Fruit fly (Drosophila melanogaster) whole organism, embryonic: Measurements from ENCODE around the gene Cipc.

Source experiments
- Asciz ChIP-seq: fragments of 200-800 bp; sonication (Bioruptor generic); optimal IDR thresholded peaks from 2 replicates; lab custom pipeline; 2017; ENCODE audit warnings: missing biosample characterization, mild to moderate bottlenecking, missing genetic modification characterization, missing genetic modification reagents
- Blimp-1 ChIP-seq: fragments of 200-800 bp; sonication (Bioruptor generic); optimal IDR thresholded peaks from 3 replicates; lab custom pipeline; 2018; ENCODE audit warnings: missing biosample characterization, missing genetic modification characterization, mild to moderate bottlenecking, moderate library complexity, missing genetic modification reagents
- CG1024 ChIP-seq: fragments of 200-800 bp; sonication (Bioruptor generic); IDR thresholded peaks from 2 replicates; pipeline ENCODE4 v1.3.6; 2022; ENCODE audit warnings: missing biosample characterization, missing genetic modification characterization
- CG10321 ChIP-seq: fragments of 200-800 bp; sonication (Bioruptor generic); IDR thresholded peaks from 2 replicates; pipeline ENCODE4 v1.3.6; 2022; ENCODE audit warnings: missing biosample characterization, missing genetic modification characterization
- CG10565 ChIP-seq: fragments of 200-800 bp; sonication (Bioruptor generic); optimal IDR thresholded peaks from 3 replicates; lab custom pipeline; 2016; ENCODE audit warnings: missing biosample characterization, mild to moderate bottlenecking, missing genetic modification characterization
- CG10654 ChIP-seq: fragments of 200-800 bp; sonication (Bioruptor generic); optimal IDR thresholded peaks from 2 replicates; lab custom pipeline; 2016; ENCODE audit warnings: missing biosample characterization, missing genetic modification characterization
- CG11695 ChIP-seq: fragments of 200-800 bp; sonication (Bioruptor generic); IDR thresholded peaks from 3 replicates; pipeline ENCODE4 v1.3.6; 2022; ENCODE audit warnings: missing biosample characterization, missing genetic modification characterization
- CG12299 ChIP-seq: fragments of 200-800 bp; sonication (Bioruptor generic); optimal IDR thresholded peaks from 2 replicates; lab custom pipeline; 2018; ENCODE audit warnings: missing biosample characterization, mild to moderate bottlenecking, missing genetic modification characterization
- CG13624 ChIP-seq: fragments of 200-800 bp; sonication (Bioruptor generic); optimal IDR thresholded peaks from 2 replicates; lab custom pipeline; 2016; ENCODE audit warnings: missing biosample characterization, missing genetic modification characterization
- CG1529 ChIP-seq: fragments of 200-800 bp; sonication (Bioruptor generic); optimal IDR thresholded peaks from 3 replicates; lab custom pipeline; 2018; ENCODE audit warnings: missing biosample characterization, missing genetic modification characterization
- CG15514 ChIP-seq: fragments of 200-800 bp; sonication (Bioruptor generic); optimal IDR thresholded peaks from 3 replicates; lab custom pipeline; 2017; ENCODE audit warnings: missing biosample characterization, missing genetic modification characterization, mild to moderate bottlenecking, moderate library complexity, missing genetic modification reagents
- CG16863 ChIP-seq: fragments of 200-800 bp; sonication (Bioruptor generic); optimal IDR thresholded peaks from 3 replicates; lab custom pipeline; 2016; ENCODE audit warnings: missing biosample characterization, missing genetic modification characterization
- CG18011 ChIP-seq: fragments of 200-800 bp; sonication (Bioruptor generic); optimal IDR thresholded peaks from 2 replicates; lab custom pipeline; 2017; ENCODE audit warnings: missing biosample characterization, missing genetic modification characterization, mild to moderate bottlenecking, moderate library complexity, missing genotype
- CG18599 ChIP-seq: fragments of 200-800 bp; sonication (Bioruptor generic); optimal IDR thresholded peaks from 3 replicates; lab custom pipeline; 2017; ENCODE audit warnings: missing biosample characterization, missing genetic modification characterization, mild to moderate bottlenecking, moderate library complexity, missing genetic modification reagents
- CG2712 ChIP-seq: fragments of 200-800 bp; optimal IDR thresholded peaks from 3 replicates; lab custom pipeline; 2019; ENCODE audit warnings: missing biosample characterization, mild to moderate bottlenecking, missing genetic modification characterization, moderate library complexity
- CG3995 ChIP-seq: fragments of 200-800 bp; sonication (Bioruptor generic); optimal IDR thresholded peaks from 3 replicates; lab custom pipeline; 2016; ENCODE audit warnings: missing biosample characterization, missing genetic modification characterization
- CG4282 ChIP-seq: fragments of 200-800 bp; sonication (Bioruptor generic); optimal IDR thresholded peaks from 2 replicates; lab custom pipeline; 2016; ENCODE audit warnings: missing biosample characterization, missing genetic modification characterization
- CG5245 ChIP-seq: fragments of 200-800 bp; sonication (Bioruptor generic); optimal IDR thresholded peaks from 3 replicates; lab custom pipeline; 2016; ENCODE audit warnings: missing biosample characterization, missing genetic modification characterization
- CG6254 ChIP-seq: fragments of 200-800 bp; sonication (Bioruptor generic); optimal IDR thresholded peaks from 3 replicates; lab custom pipeline; 2017; ENCODE audit warnings: mild to moderate bottlenecking, missing biosample characterization, missing genetic modification reagents, missing genetic modification characterization
- CG6854 ChIP-seq: fragments of 200-800 bp; sonication (Bioruptor generic); optimal IDR thresholded peaks from 3 replicates; lab custom pipeline; 2017; ENCODE audit warnings: missing biosample characterization, mild to moderate bottlenecking, missing genetic modification characterization
- CG7786 ChIP-seq: fragments of 200-800 bp; sonication (Bioruptor generic); optimal IDR thresholded peaks from 2 replicates; lab custom pipeline; 2016; ENCODE audit warnings: missing biosample characterization, missing genetic modification characterization
- CG7987 ChIP-seq: fragments of 200-800 bp; sonication (Bioruptor generic); optimal IDR thresholded peaks from 2 replicates; lab custom pipeline; 2018; ENCODE audit warnings: missing biosample characterization, mild to moderate bottlenecking, missing genetic modification characterization, moderate library complexity
- CG8924 ChIP-seq: fragments of 200-800 bp; optimal IDR thresholded peaks from 3 replicates; lab custom pipeline; 2019; ENCODE audit warnings: missing biosample characterization, mild to moderate bottlenecking, missing genetic modification characterization, moderate library complexity
- Doc3 ChIP-seq: fragments of 200-800 bp; sonication (Bioruptor generic); IDR thresholded peaks from 3 replicates; pipeline ENCODE4 v1.3.6; 2022; ENCODE audit warnings: missing biosample characterization, missing genetic modification characterization; ENCODE audit not compliant: partially characterized antibody
- Fer1 ChIP-seq: fragments of 200-800 bp; sonication (Bioruptor generic); optimal IDR thresholded peaks from 2 replicates; lab custom pipeline; 2017; ENCODE audit warnings: missing biosample characterization, mild to moderate bottlenecking, missing genetic modification characterization
- H2.0 ChIP-seq: fragments of 200-800 bp; sonication (Bioruptor generic); IDR thresholded peaks from 2 replicates; pipeline ENCODE4 v1.3.6; 2022; ENCODE audit warnings: missing biosample characterization, missing genetic modification characterization
- HmgD ChIP-seq: fragments of 200-800 bp; sonication (Bioruptor generic); optimal IDR thresholded peaks from 3 replicates; lab custom pipeline; 2016; ENCODE audit warnings: missing biosample characterization, missing genetic modification characterization
- MESR4 ChIP-seq: fragments of 200-800 bp; sonication (Bioruptor generic); optimal IDR thresholded peaks from 2 replicates; lab custom pipeline; 2018; ENCODE audit warnings: missing biosample characterization, mild to moderate bottlenecking, missing genetic modification characterization, moderate library complexity
- NfI ChIP-seq: fragments of 200-800 bp; sonication (Bioruptor generic); optimal IDR thresholded peaks from 3 replicates; lab custom pipeline; 2018; ENCODE audit warnings: missing biosample characterization, mild to moderate bottlenecking, missing genetic modification characterization, moderate library complexity
- Rx ChIP-seq: fragments of 200-800 bp; sonication (Bioruptor generic); IDR thresholded peaks from 2 replicates; pipeline ENCODE4 v1.3.6; 2022; ENCODE audit warnings: missing biosample characterization, missing genetic modification characterization
- Spps ChIP-seq: fragments of 200-800 bp; sonication (Bioruptor generic); optimal IDR thresholded peaks from 2 replicates; lab custom pipeline; 2018; ENCODE audit warnings: missing biosample characterization, mild to moderate bottlenecking, missing genetic modification characterization
- bowl ChIP-seq: fragments of 200-800 bp; sonication (Bioruptor generic); IDR thresholded peaks from 2 replicates; pipeline ENCODE4 v1.3.6; 2022; ENCODE audit warnings: missing biosample characterization, missing genetic modification characterization
- bsh ChIP-seq, 2 experiments: fragments of 200-800 bp; sonication (Bioruptor generic); optimal IDR thresholded peaks; 2 replicates each; lab custom pipeline; 2017 to 2018; ENCODE audit warnings: mild to moderate bottlenecking in 2 of 2, missing biosample characterization in 2 of 2, missing genetic modification characterization in 2 of 2, moderate library complexity in 1 of 2
- dimm ChIP-seq: fragments of 200-800 bp; sonication (Bioruptor generic); IDR thresholded peaks from 2 replicates; pipeline ENCODE4 v1.3.6; 2022; ENCODE audit warnings: missing biosample characterization, missing genetic modification characterization
- emc ChIP-seq: fragments of 200-800 bp; sonication (Bioruptor generic); optimal IDR thresholded peaks from 2 replicates; lab custom pipeline; 2016; ENCODE audit warnings: missing biosample characterization, missing genetic modification characterization
- gem ChIP-seq: fragments of 200-800 bp; sonication (Bioruptor generic); optimal IDR thresholded peaks from 2 replicates; lab custom pipeline; 2019; ENCODE audit warnings: missing biosample characterization, mild to moderate bottlenecking, missing genetic modification characterization, moderate library complexity
- grn ChIP-seq: fragments of 200-800 bp; sonication (Bioruptor generic); optimal IDR thresholded peaks from 3 replicates; lab custom pipeline; 2017; ENCODE audit warnings: missing biosample characterization, missing genetic modification characterization
- gro ChIP-seq: fragments of 200-800 bp; sonication (Bioruptor generic); optimal IDR thresholded peaks from 2 replicates; lab custom pipeline; 2016; ENCODE audit warnings: missing biosample characterization, missing genetic modification characterization
- knrl ChIP-seq: fragments of 200-800 bp; sonication (Bioruptor generic); IDR thresholded peaks from 3 replicates; pipeline ENCODE4 v1.3.6; 2022; ENCODE audit warnings: missing biosample characterization, missing genetic modification characterization; ENCODE audit not compliant: partially characterized antibody
- mam ChIP-seq: fragments of 200-800 bp; sonication (Bioruptor generic); optimal IDR thresholded peaks from 3 replicates; lab custom pipeline; 2016; ENCODE audit warnings: missing biosample characterization, missing genetic modification characterization
- nerfin-2 ChIP-seq: fragments of 200-800 bp; sonication (Bioruptor generic); IDR thresholded peaks from 2 replicates; pipeline ENCODE4 v1.3.6; 2022; ENCODE audit warnings: missing biosample characterization, missing genetic modification characterization; ENCODE audit not compliant: partially characterized antibody
- onecut ChIP-seq: fragments of 200-800 bp; sonication (Bioruptor generic); IDR thresholded peaks from 2 replicates; pipeline ENCODE4 v1.3.6; 2022; ENCODE audit warnings: missing biosample characterization, missing genetic modification characterization
- otp ChIP-seq: fragments of 200-800 bp; sonication (Bioruptor generic); IDR thresholded peaks from 3 replicates; pipeline ENCODE4, ENCODE4 v1.3.6; 2022; ENCODE audit warnings: missing biosample characterization, missing genetic modification characterization
- run ChIP-seq: fragments of 200-800 bp; sonication (Bioruptor generic); optimal IDR thresholded peaks from 3 replicates; lab custom pipeline; 2018; ENCODE audit warnings: missing biosample characterization, mild to moderate bottlenecking, missing genetic modification characterization
- sisA ChIP-seq: fragments of 200-800 bp; sonication (Bioruptor generic); IDR thresholded peaks from 2 replicates; pipeline ENCODE4 v1.3.6; 2022; ENCODE audit warnings: missing biosample characterization, missing genetic modification characterization
- sr ChIP-seq: fragments of 200-800 bp; sonication (Bioruptor generic); IDR thresholded peaks from 3 replicates; pipeline ENCODE4 v1.3.6; 2022; ENCODE audit warnings: missing biosample characterization, missing genetic modification characterization
- stc ChIP-seq: fragments of 200-800 bp; sonication (Bioruptor generic); IDR thresholded peaks from 2 replicates; pipeline ENCODE4 v1.3.6; 2022; ENCODE audit warnings: missing biosample characterization, missing genetic modification characterization
- vnd ChIP-seq: fragments of 200-800 bp; sonication (Bioruptor generic); IDR thresholded peaks from 3 replicates; pipeline ENCODE4 v1.3.6; 2022; ENCODE audit warnings: missing biosample characterization, missing genetic modification characterization; ENCODE audit not compliant: partially characterized antibody
- wek ChIP-seq: fragments of 200-800 bp; sonication (Bioruptor generic); optimal IDR thresholded peaks from 3 replicates; lab custom pipeline; 2018; ENCODE audit warnings: missing biosample characterization, mild to moderate bottlenecking, missing genetic modification characterization, moderate library complexity

The Cipc gene

DNA sequence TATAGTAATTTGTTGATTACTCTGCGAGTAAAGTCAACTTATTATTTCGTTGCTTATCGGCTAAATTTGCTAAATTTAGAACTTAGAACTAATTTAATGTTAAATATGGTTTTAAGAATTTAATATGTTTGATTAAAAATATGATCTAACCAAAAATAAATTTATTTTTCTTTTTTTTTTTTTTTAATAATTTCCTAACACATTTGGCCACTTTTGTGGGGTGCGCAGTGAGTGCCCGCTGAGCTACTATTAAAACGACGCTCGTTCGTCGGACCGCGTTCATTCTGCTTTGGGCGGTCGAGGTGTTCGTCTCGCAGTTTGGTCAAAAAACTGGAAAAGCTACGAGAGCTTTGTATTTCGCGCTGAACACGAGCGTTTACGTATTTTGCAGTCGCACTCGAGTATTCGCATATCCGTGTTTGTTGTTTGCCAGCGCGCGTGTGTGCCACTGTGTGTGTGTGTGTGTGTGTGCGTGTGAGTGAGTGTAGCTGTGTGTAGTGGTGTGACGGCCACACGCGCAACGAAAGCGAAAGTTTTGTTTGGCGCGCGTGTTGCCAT is at the start of gene Cipc (continued):
- TF ChIP-seq CG16863 (GFP tag; lab: Kevin White, UChicago) = peak; percentile 7
- peak; percentile 11 for TF ChIP-seq CG3995
- peak; percentile 52 for TF ChIP-seq CG15514 (GFP tag; lab: Kevin White, UChicago)
- TF ChIP-seq knrl (GFP tag; lab: Robert Waterston, UW) = peak; percentile 29; the same call in 1 of the 3 replicates
- TF ChIP-seq Doc3 (GFP tag; lab: Robert Waterston, UW) = no peak
- TF ChIP-seq CG7987 (GFP tag; lab: Kevin White, UChicago) = peak; percentile 67
- peak; percentile 66 for TF ChIP-seq stc
- peak; percentile 84 for TF ChIP-seq CG11695 (GFP tag; lab: Robert Waterston, UW)
- 0 out of 2 replicates have a peak, but pooled peaks have one; percentile 16 for TF ChIP-seq H2.0 (GFP tag; lab: Robert Waterston, UW)
- TF ChIP-seq CG10565 (GFP tag; lab: Kevin White, UChicago) = no peak
- no peak for TF ChIP-seq bowl (GFP tag; lab: Robert Waterston, UW)
- TF ChIP-seq mam (GFP tag; lab: Kevin White, UChicago) = peak; percentile 25
- peak; percentile 17 for TF ChIP-seq CG6254 (GFP tag; lab: Kevin White, UChicago)
- peak; percentile 82 for TF ChIP-seq CG2712
- no peak for TF ChIP-seq MESR4 (GFP tag; lab: Kevin White, UChicago)
- TF ChIP-seq CG5245 (GFP tag; lab: Kevin White, UChicago) = peak; percentile 66
- no peak for TF ChIP-seq CG10321 (GFP tag; lab: Robert Waterston, UW)
- TF ChIP-seq HmgD (GFP tag; lab: Kevin White, UChicago) = peak; percentile 32
- peak; percentile 85 for TF ChIP-seq Blimp-1 (GFP tag; lab: Kevin White, UChicago)
- no peak for TF ChIP-seq CG1529 (GFP tag; lab: Kevin White, UChicago)
- no peak for TF ChIP-seq CG7786 (GFP tag; lab: Kevin White, UChicago)
- TF ChIP-seq otp = 0 out of 3 replicates have a peak, but pooled peaks have one; percentile 47
- TF ChIP-seq Asciz (GFP tag; lab: Kevin White, UChicago) = peak; percentile 77
- TF ChIP-seq CG18011 (GFP tag; lab: Kevin White, UChicago) = peak; percentile 5
- no peak for TF ChIP-seq wek
- TF ChIP-seq grn = no peak
- peak; percentile 66 for TF ChIP-seq CG10654 (GFP tag; lab: Kevin White, UChicago)
- peak in 1 of 2 experiments; percentile 58 for TF ChIP-seq bsh (GFP tag; optimal IDR thresholded peaks at IDR 0.05; lab: Kevin White, UChicago)
- peak; percentile 56 for TF ChIP-seq CG13624
- peak; percentile 85 for TF ChIP-seq CG8924 (tag; lab: Kevin White, UChicago)
- TF ChIP-seq nerfin-2 = no peak
- TF ChIP-seq CG18599 (GFP tag; lab: Kevin White, UChicago) = peak; percentile 92
- peak; percentile 82 for TF ChIP-seq NfI (GFP tag; lab: Kevin White, UChicago)
- TF ChIP-seq CG4282 (GFP tag; lab: Kevin White, UChicago) = peak; percentile 7
- TF ChIP-seq sisA (GFP tag; lab: Robert Waterston, UW) = 0 out of 2 replicates have a peak, but pooled peaks have one; percentile 5
- peak; percentile 89 for TF ChIP-seq gro (GFP tag; lab: Kevin White, UChicago)
- peak; percentile 89 for TF ChIP-seq gem (tag; lab: Kevin White, UChicago)
- peak; percentile 43; the same call in 1 of the 2 replicates for TF ChIP-seq onecut
- peak; percentile 41 for TF ChIP-seq CG12299 (tag; lab: Kevin White, UChicago)
- no peak for TF ChIP-seq CG1024 (GFP tag; lab: Robert Waterston, UW)
- TF ChIP-seq vnd (GFP tag; lab: Robert Waterston, UW) = no peak
- TF ChIP-seq Spps (tag; lab: Kevin White, UChicago) = no peak
- TF ChIP-seq Rx (GFP tag; lab: Robert Waterston, UW) = peak; percentile 32; the same call in 1 of the 2 replicates
- TF ChIP-seq run (tag; lab: Kevin White, UChicago) = peak; percentile 52
- TF ChIP-seq Fer1 (GFP tag; lab: Kevin White, UChicago) = peak; percentile 93
- TF ChIP-seq CG6854 (GFP tag; lab: Kevin White, UChicago) = peak; percentile 83
- TF ChIP-seq emc (GFP tag; lab: Kevin White, UChicago) = no peak
- no peak for TF ChIP-seq sr (GFP tag; lab: Robert Waterston, UW)
- TF ChIP-seq dimm (GFP tag; lab: Robert Waterston, UW) = no peak
